Worm (Caenorhabditis elegans) whole organism, early embryonic: ENCODE results near the gene ttr-5.

Experiments used
- B0310.2 ChIP-seq: sonication (generic microtip); optimal IDR thresholded peaks from 2 replicates; lab custom pipeline; 2016; ENCODE audit warnings: mild to moderate bottlenecking, missing genetic modification characterization, missing compliant biosample characterization
- F13C5.2 ChIP-seq: sonication (generic microtip); optimal IDR thresholded peaks from 2 replicates; lab custom pipeline; 2017; ENCODE audit warnings: mild to moderate bottlenecking, missing genetic modification characterization, inconsistent platforms, missing compliant biosample characterization
- ama-1 ChIP-seq: fragments of 150-350 bp; optimal IDR thresholded peaks from 2 replicates; lab custom pipeline; 2014
- ceh-13 ChIP-seq: fragments of 200-800 bp; sonication (Bioruptor generic); optimal IDR thresholded peaks from 2 replicates; lab custom pipeline; 2018; ENCODE audit warnings: mild to moderate bottlenecking, missing genetic modification characterization, missing compliant biosample characterization
- flt-1 ChIP-seq: fragments of 200-800 bp; sonication (Bioruptor generic); IDR thresholded peaks from 2 replicates; pipeline ENCODE4 v1.3.6; 2022; ENCODE audit warnings: missing genetic modification characterization, missing compliant biosample characterization
- sea-1 ChIP-seq: fragments of 200-800 bp; sonication (Bioruptor generic); conservative IDR thresholded peaks from 2 replicates; pipeline ENCODE4 v1.3.6; 2022; ENCODE audit warnings: missing genetic modification characterization, missing compliant biosample characterization
- tbx-11 ChIP-seq: fragments of 200-800 bp; sonication (Bioruptor generic); IDR thresholded peaks from 2 replicates; pipeline ENCODE4 v1.3.6; 2022; ENCODE audit warnings: missing genetic modification characterization, missing compliant biosample characterization

DNA sequence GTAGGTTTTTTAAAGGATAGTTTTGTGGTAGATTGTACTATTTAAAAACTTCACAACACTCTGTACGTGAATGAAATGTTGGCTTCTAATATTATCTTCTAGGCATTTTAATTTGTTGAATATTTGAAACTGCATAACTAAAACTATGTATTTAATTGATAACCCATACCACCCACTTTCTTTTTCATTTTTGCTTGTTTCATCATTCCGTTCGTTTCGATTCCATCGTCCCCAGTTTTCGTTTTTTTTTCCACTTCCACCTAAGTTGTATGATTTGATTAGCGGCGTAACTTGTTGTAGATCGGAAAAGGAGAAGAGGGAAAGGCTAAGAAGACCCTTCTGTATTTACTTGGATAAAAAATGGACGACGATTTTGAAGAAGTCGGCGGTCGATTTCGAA lies 30.2 kb upstream of the ttr-5 start, which contains the start of gene K01B6.3:
- TF ChIP-seq ama-1 (lab: Kevin White, UChicago) (no peak), sea-1 (no peak), F13C5.2 (tag; lab: Kevin White, UChicago) (no peak), flt-1 (no peak), B0310.2 (no peak), tbx-11 (GFP tag; lab: Robert Waterston, UW) (no peak), ceh-13 (no peak)
